Worm (Caenorhabditis elegans) whole organism, L1 larva: ENCODE measurements around the gene che-11.

Source experiments
- C16A3.4 ChIP-seq: fragments of 150-350 bp; optimal IDR thresholded peaks from 2 replicates; lab custom pipeline; 2014; ENCODE audit warnings: missing biosample characterization, missing genetic modification characterization
- ama-1 ChIP-seq: fragments of 150-350 bp; optimal IDR thresholded peaks from 2 replicates; lab custom pipeline; 2014
- ces-1 ChIP-seq: fragments of 150-350 bp; optimal IDR thresholded peaks from 2 replicates; lab custom pipeline; 2014; ENCODE audit warnings: missing biosample characterization, missing genetic modification reagents, missing genetic modification characterization
- elt-3 ChIP-seq, 6 experiments: fragments of 150-350 bp in 1 of 6; sonication (generic microtip); optimal IDR thresholded peaks; 2 replicates each; lab custom pipeline; 2017 to 2018; ENCODE audit warnings: missing biosample characterization in 6 of 6, missing genetic modification characterization in 6 of 6, inconsistent platforms in 1 of 6
- mep-1 ChIP-seq: fragments of 150-350 bp; optimal IDR thresholded peaks from 2 replicates; lab custom pipeline; 2014; ENCODE audit warnings: missing biosample characterization, missing genetic modification characterization
- nhr-47 ChIP-seq: sonication (generic microtip); optimal IDR thresholded peaks from 2 replicates; lab custom pipeline; 2016; ENCODE audit warnings: mild to moderate bottlenecking, missing genetic modification characterization, moderate library complexity, missing compliant biosample characterization
- pqm-1 ChIP-seq: sonication (generic microtip); optimal IDR thresholded peaks from 3 replicates; lab custom pipeline; 2017; ENCODE audit warnings: missing biosample characterization, missing genetic modification characterization

- no peak for TF ChIP-seq nhr-47
- no peak for TF ChIP-seq ama-1 (lab: Kevin White, UChicago)
- TF ChIP-seq elt-3 (tag; optimal IDR thresholded peaks at IDR 0.05; lab: Kevin White, UChicago) = peak in 1 of 6 experiments; percentile 12
- no peak for TF ChIP-seq pqm-1
- TF ChIP-seq mep-1 (tag; lab: Kevin White, UChicago) = no peak
- no peak for TF ChIP-seq C16A3.4
- no peak for TF ChIP-seq ces-1 (GFP tag; lab: Kevin White, UChicago)
Measured at ce11 chrV:12111452-12111851, 39.1 kb downstream of the che-11 start, which contains the start of gene lhpp-1.
